Worm (Caenorhabditis elegans) whole organism, L2 larva: ENCODE measurements around the gene wrt-5.
A peak's percentile ranks its signal among the peaks of the same experiment; 100 is the strongest.

Experiments used
- C34F6.9 ChIP-seq: fragments of 150-350 bp; optimal IDR thresholded peaks from 2 replicates; lab custom pipeline; 2014; ENCODE audit warnings: missing biosample characterization, missing genetic modification characterization
- F13H6.1 ChIP-seq: sonication (generic microtip); optimal IDR thresholded peaks from 2 replicates; lab custom pipeline; 2016; ENCODE audit warnings: missing genetic modification characterization, missing compliant biosample characterization
- R02D3.7 ChIP-seq: fragments of 150-350 bp; optimal IDR thresholded peaks from 2 replicates; lab custom pipeline; 2014; ENCODE audit warnings: missing biosample characterization, missing genetic modification characterization
- ZK546.5 ChIP-seq: sonication (generic microtip); optimal IDR thresholded peaks from 2 replicates; lab custom pipeline; 2017; ENCODE audit warnings: missing biosample characterization, missing genetic modification characterization
- alr-1 ChIP-seq: fragments of 150-350 bp; optimal IDR thresholded peaks from 2 replicates; lab custom pipeline; 2014; ENCODE audit warnings: missing biosample characterization, missing genetic modification characterization
- aly-2 ChIP-seq: fragments of 150-350 bp; optimal IDR thresholded peaks from 2 replicates; lab custom pipeline; 2014; ENCODE audit warnings: missing biosample characterization, missing genetic modification characterization
- blmp-1 ChIP-seq: sonication (generic microtip); optimal IDR thresholded peaks from 2 replicates; lab custom pipeline; 2017; ENCODE audit warnings: missing genetic modification characterization, mild to moderate bottlenecking, missing compliant biosample characterization, antibody characterized with exemption, moderate library complexity; ENCODE audit not compliant: insufficient read depth
- ceh-16 ChIP-seq: fragments of 150-350 bp; optimal IDR thresholded peaks from 2 replicates; lab custom pipeline; 2014; ENCODE audit warnings: missing biosample characterization, missing genetic modification characterization
- ceh-82 ChIP-seq: fragments of 150-350 bp; optimal IDR thresholded peaks from 2 replicates; lab custom pipeline; 2014; ENCODE audit warnings: missing biosample characterization, missing genetic modification characterization
- crh-2 ChIP-seq: sonication (generic microtip); optimal IDR thresholded peaks from 2 replicates; lab custom pipeline; 2017; ENCODE audit warnings: missing biosample characterization, missing genetic modification characterization
- egl-27 ChIP-seq: sonication (generic microtip); optimal IDR thresholded peaks from 3 replicates; lab custom pipeline; 2017; ENCODE audit warnings: missing biosample characterization, missing genetic modification reagents, missing genetic modification characterization
- elt-1 ChIP-seq: fragments of 150-350 bp; optimal IDR thresholded peaks from 2 replicates; lab custom pipeline; 2014; ENCODE audit warnings: missing biosample characterization, missing genetic modification characterization
- elt-3 ChIP-seq: sonication (generic microtip); optimal IDR thresholded peaks from 2 replicates; lab custom pipeline; 2017; ENCODE audit warnings: missing biosample characterization, missing genetic modification characterization
- fos-1 ChIP-seq: fragments of 150-350 bp; optimal IDR thresholded peaks from 2 replicates; lab custom pipeline; 2014; ENCODE audit warnings: missing biosample characterization, missing genetic modification characterization
- gmeb-1 ChIP-seq: fragments of 150-350 bp; optimal IDR thresholded peaks from 2 replicates; lab custom pipeline; 2014; ENCODE audit warnings: missing biosample characterization, missing genetic modification characterization
- lin-11 ChIP-seq: fragments of 150-350 bp; sonication (generic microtip); optimal IDR thresholded peaks from 2 replicates; lab custom pipeline; 2014; ENCODE audit warnings: missing biosample characterization, missing genetic modification characterization, inconsistent platforms, mixed read lengths
- lin-13 ChIP-seq: fragments of 150-350 bp; optimal IDR thresholded peaks from 2 replicates; lab custom pipeline; 2014; ENCODE audit warnings: missing biosample characterization, missing genetic modification reagents, missing genetic modification characterization
- lin-39 ChIP-seq: fragments of 150-350 bp; optimal IDR thresholded peaks from 2 replicates; lab custom pipeline; 2014; ENCODE audit warnings: missing biosample characterization, missing genetic modification reagents, missing genetic modification characterization
- lsy-2 ChIP-seq, 2 experiments: fragments of 150-350 bp in 1 of 2; sonication (generic microtip) in 1 of 2; optimal IDR thresholded peaks; 2 replicates each; lab custom pipeline; 2014 to 2017; ENCODE audit warnings: missing biosample characterization in 2 of 2, missing genetic modification characterization in 2 of 2
- mab-5 ChIP-seq: fragments of 150-350 bp; optimal IDR thresholded peaks from 2 replicates; lab custom pipeline; 2014; ENCODE audit warnings: missing biosample characterization, missing genetic modification characterization
- mbf-1 ChIP-seq: sonication (generic microtip); optimal IDR thresholded peaks from 2 replicates; lab custom pipeline; 2017; ENCODE audit warnings: missing biosample characterization, missing genetic modification characterization
- mdl-1 ChIP-seq, 2 experiments: fragments of 150-350 bp in 1 of 2; sonication (generic microtip) in 1 of 2; optimal IDR thresholded peaks; 2 replicates each; lab custom pipeline; 2017; ENCODE audit warnings: missing biosample characterization in 2 of 2, missing genetic modification characterization in 2 of 2
- nhr-11 ChIP-seq: fragments of 150-350 bp; optimal IDR thresholded peaks from 2 replicates; lab custom pipeline; 2014; ENCODE audit warnings: missing biosample characterization, missing genetic modification characterization
- nhr-12 ChIP-seq: fragments of 150-350 bp; optimal IDR thresholded peaks from 2 replicates; lab custom pipeline; 2014; ENCODE audit warnings: missing biosample characterization, missing genetic modification characterization
- nhr-129 ChIP-seq: fragments of 150-350 bp; optimal IDR thresholded peaks from 2 replicates; lab custom pipeline; 2014; ENCODE audit warnings: missing biosample characterization, missing genetic modification characterization
- nhr-23 ChIP-seq: fragments of 150-350 bp; optimal IDR thresholded peaks from 2 replicates; lab custom pipeline; 2014; ENCODE audit warnings: missing biosample characterization, missing genetic modification reagents, missing genetic modification characterization
- nhr-237 ChIP-seq: fragments of 150-350 bp; optimal IDR thresholded peaks from 2 replicates; lab custom pipeline; 2014; ENCODE audit warnings: missing biosample characterization, missing genetic modification characterization
- nhr-25 ChIP-seq: fragments of 150-350 bp; sonication (generic microtip); optimal IDR thresholded peaks from 3 replicates; lab custom pipeline; 2014; ENCODE audit warnings: missing biosample characterization, missing genetic modification characterization
- nhr-6 ChIP-seq: fragments of 150-350 bp; optimal IDR thresholded peaks from 2 replicates; lab custom pipeline; 2014; ENCODE audit warnings: missing biosample characterization, missing genetic modification characterization
- nhr-77 ChIP-seq: fragments of 150-350 bp; optimal IDR thresholded peaks from 2 replicates; lab custom pipeline; 2014; ENCODE audit warnings: missing biosample characterization, missing genetic modification characterization
- sem-4 ChIP-seq: fragments of 150-350 bp; optimal IDR thresholded peaks from 2 replicates; lab custom pipeline; 2014; ENCODE audit warnings: missing biosample characterization, missing genetic modification reagents, missing genetic modification characterization
- skn-1 ChIP-seq: sonication (generic microtip); optimal IDR thresholded peaks from 2 replicates; lab custom pipeline; 2017; ENCODE audit warnings: missing biosample characterization, missing genetic modification characterization
- sma-3 ChIP-seq: sonication (generic microtip); optimal IDR thresholded peaks from 2 replicates; lab custom pipeline; 2016; ENCODE audit warnings: missing genetic modification reagents, missing genetic modification characterization, missing compliant biosample characterization
- sma-9 ChIP-seq, 2 experiments: fragments of 150-350 bp in 1 of 2; sonication (generic microtip) in 1 of 2; optimal IDR thresholded peaks; 2 replicates each; lab custom pipeline; 2014 to 2016; ENCODE audit warnings: missing genetic modification characterization in 2 of 2, mild to moderate bottlenecking in 1 of 2, missing biosample characterization in 1 of 2, missing compliant biosample characterization in 1 of 2, missing genetic modification reagents in 1 of 2, moderate library complexity in 1 of 2
- snpc-4 ChIP-seq: fragments of 150-350 bp; optimal IDR thresholded peaks from 2 replicates; lab custom pipeline; 2014; ENCODE audit warnings: missing biosample characterization, missing genetic modification characterization
- unc-39 ChIP-seq: fragments of 150-350 bp; optimal IDR thresholded peaks from 2 replicates; lab custom pipeline; 2014; ENCODE audit warnings: missing biosample characterization, missing genetic modification characterization
- unc-55 ChIP-seq: fragments of 150-350 bp; sonication (generic microtip); optimal IDR thresholded peaks from 3 replicates; lab custom pipeline; 2014; ENCODE audit warnings: missing biosample characterization, missing genetic modification reagents, missing genetic modification characterization
- zag-1 ChIP-seq: fragments of 150-350 bp; optimal IDR thresholded peaks from 2 replicates; lab custom pipeline; 2014; ENCODE audit warnings: missing biosample characterization, missing genetic modification characterization
- ztf-11 ChIP-seq: sonication (generic microtip); optimal IDR thresholded peaks from 2 replicates; lab custom pipeline; 2017; ENCODE audit warnings: missing biosample characterization, missing genetic modification characterization
- ztf-4 ChIP-seq: fragments of 150-350 bp; optimal IDR thresholded peaks from 2 replicates; lab custom pipeline; 2014; ENCODE audit warnings: missing biosample characterization, missing genetic modification characterization

wrt-5 gene

ce11 chrIV:4018692-4019387 is 32.6 kb downstream of the wrt-5 start:
- TF ChIP-seq fos-1 (tag; lab: Kevin White, UChicago) (no peak), blmp-1 (tag; lab: Kevin White, UChicago) (peak; percentile 5), lsy-2 (tag; optimal IDR thresholded peaks at IDR 0.05; lab: Kevin White, UChicago) (peak in 1 of 2 experiments; percentile 1), sma-9 (GFP tag; optimal IDR thresholded peaks at IDR 0.05; lab: Kevin White, UChicago) (peak; percentile 14), sma-9 (tag; optimal IDR thresholded peaks at IDR 0.05; lab: Kevin White, UChicago) (no peak), lin-39 (tag; lab: Kevin White, UChicago) (no peak), zag-1 (no peak)

ce11 chrIV:4016723-4017122 is 34.7 kb downstream of the wrt-5 start:
- TF ChIP-seq nhr-25 (tag; lab: Kevin White, UChicago) (no peak), lin-39 (tag; lab: Kevin White, UChicago) (no peak), sem-4 (tag; lab: Kevin White, UChicago) (no peak), crh-2 (tag; lab: Kevin White, UChicago) (no peak), sma-9 (GFP tag; optimal IDR thresholded peaks at IDR 0.05; lab: Kevin White, UChicago) (no peak), sma-9 (tag; optimal IDR thresholded peaks at IDR 0.05; lab: Kevin White, UChicago) (no peak), F13H6.1 (tag; lab: Kevin White, UChicago) (no peak), mab-5 (tag; lab: Kevin White, UChicago) (no peak), mdl-1 (tag; optimal IDR thresholded peaks at IDR 0.05; lab: Kevin White, UChicago) (no peak), zag-1 (no peak), lin-11 (no peak), gmeb-1 (tag; lab: Kevin White, UChicago) (no peak), ztf-11 (no peak), skn-1 (tag; lab: Kevin White, UChicago) (no peak), ceh-82 (no peak), lin-13 (GFP tag; lab: Kevin White, UChicago) (no peak), snpc-4 (tag; lab: Kevin White, UChicago) (no peak), unc-39 (no peak), nhr-11 (tag; lab: Kevin White, UChicago) (no peak), fos-1 (tag; lab: Kevin White, UChicago) (no peak), nhr-12 (tag; lab: Kevin White, UChicago) (no peak)

DNA sequence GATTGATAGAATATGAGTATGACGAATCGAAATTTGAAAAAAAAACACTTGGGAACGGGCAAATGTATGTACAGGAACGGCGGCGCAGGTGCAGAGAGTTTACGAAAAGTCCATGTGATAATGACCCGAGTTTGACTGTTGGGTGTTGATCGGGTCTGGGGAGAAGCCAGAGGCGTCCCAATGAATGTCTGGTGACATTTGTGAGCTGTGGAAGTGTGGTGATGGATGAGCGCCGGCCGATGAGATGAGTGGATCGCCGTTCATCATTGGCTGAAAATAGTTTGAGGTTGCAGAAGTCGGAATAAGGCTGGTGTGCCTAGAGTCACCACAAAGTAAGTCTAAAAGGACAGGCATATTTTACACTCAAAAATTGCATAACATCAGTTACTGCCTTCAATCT is 35.8 kb downstream of the wrt-5 start:
- TF ChIP-seq nhr-77 (tag; lab: Kevin White, UChicago) (no peak), fos-1 (tag; lab: Kevin White, UChicago) (no peak), blmp-1 (tag; lab: Kevin White, UChicago) (no peak), alr-1 (tag; lab: Kevin White, UChicago) (no peak), egl-27 (no peak), mbf-1 (tag; lab: Kevin White, UChicago) (no peak), F13H6.1 (tag; lab: Kevin White, UChicago) (no peak), ZK546.5 (tag; lab: Kevin White, UChicago) (no peak), mab-5 (tag; lab: Kevin White, UChicago) (no peak), nhr-6 (tag; lab: Kevin White, UChicago) (no peak), unc-39 (no peak), lin-11 (no peak), nhr-237 (tag; lab: Kevin White, UChicago) (no peak), sma-3 (GFP tag; lab: Kevin White, UChicago) (no peak), elt-1 (tag; lab: Kevin White, UChicago) (no peak)
- TF ChIP-seq, all 48 proteins: peak for 0

ce11 chrIV:4014341-4014826 is 37.1 kb downstream of the wrt-5 start:
- TF ChIP-seq F13H6.1 (tag; lab: Kevin White, UChicago): no peak
- TF ChIP-seq unc-55 (GFP tag; lab: Kevin White, UChicago): peak; percentile 5
- TF ChIP-seq nhr-25 (tag; lab: Kevin White, UChicago): peak; percentile 14

DNA sequence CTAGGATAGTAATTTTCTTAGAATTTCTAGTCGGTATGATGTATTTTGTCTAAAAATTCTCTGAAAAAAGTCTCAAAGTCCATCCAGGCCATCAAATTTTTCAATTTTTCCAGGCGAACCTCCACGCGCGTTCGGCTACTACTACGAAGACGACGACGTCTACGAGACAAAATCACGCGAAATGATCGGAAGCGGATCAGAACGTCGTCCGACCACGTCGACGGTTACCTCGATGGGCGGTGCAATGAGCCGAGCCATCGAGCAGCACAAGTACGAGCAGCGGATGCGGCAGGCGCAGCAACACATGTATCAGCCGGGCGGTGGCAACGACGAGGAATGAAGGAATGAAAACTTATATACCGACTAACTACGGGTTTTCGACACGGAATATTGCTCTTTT is 37.8 kb downstream of the wrt-5 start:
- TF ChIP-seq ztf-4 (tag; lab: Kevin White, UChicago) (no peak), zag-1 (no peak), aly-2 (no peak), crh-2 (tag; lab: Kevin White, UChicago) (no peak), lin-39 (tag; lab: Kevin White, UChicago) (no peak), egl-27 (no peak), C34F6.9 (tag; lab: Kevin White, UChicago) (no peak), lsy-2 (tag; optimal IDR thresholded peaks at IDR 0.05; lab: Kevin White, UChicago) (no peak), nhr-23 (tag; lab: Kevin White, UChicago) (no peak), ceh-16 (tag; lab: Kevin White, UChicago) (no peak), fos-1 (tag; lab: Kevin White, UChicago) (no peak), unc-55 (GFP tag; lab: Kevin White, UChicago) (no peak), R02D3.7 (no peak), unc-39 (no peak), nhr-11 (tag; lab: Kevin White, UChicago) (no peak), nhr-129 (tag; lab: Kevin White, UChicago) (no peak), elt-3 (no peak)
